Worm (Caenorhabditis elegans) whole organism, midembryonic: Measurements from ENCODE around the gene F20G2.3.

Experiments used
- T22C8.4 ChIP-seq: fragments of 200-800 bp; sonication (Bioruptor generic); IDR thresholded peaks from 2 replicates; pipeline ENCODE4 v1.3.6; 2022; ENCODE audit warnings: missing genetic modification characterization, missing compliant biosample characterization
- cog-1 ChIP-seq: sonication (generic microtip); optimal IDR thresholded peaks from 2 replicates; lab custom pipeline; 2016; ENCODE audit warnings: missing genetic modification characterization, missing compliant biosample characterization
- flt-1 ChIP-seq: fragments of 200-800 bp; sonication (Bioruptor generic); IDR thresholded peaks from 2 replicates; pipeline ENCODE4 v1.3.6; 2022; ENCODE audit warnings: missing genetic modification characterization, missing compliant biosample characterization
- klf-2 ChIP-seq: fragments of 200-800 bp; sonication (Bioruptor generic); conservative IDR thresholded peaks from 2 replicates; pipeline ENCODE4 v1.3.6; 2022; ENCODE audit warnings: missing genetic modification reagents, missing genetic modification characterization, missing compliant biosample characterization
- med-1 ChIP-seq: sonication (generic microtip); optimal IDR thresholded peaks from 2 replicates; lab custom pipeline; 2017; ENCODE audit warnings: missing genetic modification characterization, mild to moderate bottlenecking, missing compliant biosample characterization, antibody characterized with exemption, missing genetic modification reagents; ENCODE audit not compliant: insufficient read depth
- ref-1 ChIP-seq: fragments of 200-800 bp; sonication (Bioruptor generic); conservative IDR thresholded peaks from 2 replicates; pipeline ENCODE4 v1.3.6; 2022; ENCODE audit warnings: missing genetic modification reagents, missing genetic modification characterization, missing compliant biosample characterization
- tab-1 ChIP-seq: fragments of 200-800 bp; sonication (Bioruptor generic); IDR thresholded peaks from 2 replicates; pipeline ENCODE4 v1.3.6; 2022; ENCODE audit warnings: missing genetic modification characterization, missing compliant biosample characterization
- ztf-23 ChIP-seq: fragments of 200-800 bp; sonication (Bioruptor generic); IDR thresholded peaks from 2 replicates; pipeline ENCODE4 v1.3.6; 2022; ENCODE audit warnings: missing genetic modification reagents, missing genetic modification characterization, missing compliant biosample characterization
- ztf-29 ChIP-seq: fragments of 200-800 bp; sonication (Bioruptor generic); IDR thresholded peaks from 2 replicates; pipeline ENCODE4 v1.3.6; 2022; ENCODE audit warnings: missing genetic modification reagents, missing genetic modification characterization, missing compliant biosample characterization

ce11 chrV:13768941-13769436 lies 701 bp upstream of the F20G2.3 start, which contains the start of gene nas-24:
- TF ChIP-seq ztf-29 (GFP tag; lab: Robert Waterston, UW) (no peak), flt-1 (no peak), klf-2 (no peak), T22C8.4 (GFP tag; lab: Robert Waterston, UW) (no peak), ref-1 (no peak), ztf-23 (GFP tag; lab: Robert Waterston, UW) (no peak), med-1 (GFP tag; lab: Kevin White, UChicago) (no peak), tab-1 (no peak), cog-1 (tag; lab: Kevin White, UChicago) (no peak)
